Worm (Caenorhabditis elegans): ENCODE measurements around the gene cdh-3.

Gene cdh-3

ce11 chrIII:7763503-7763902, 9.3 kb upstream of the cdh-3 start, which contains the start of gene mtx-2:
mtx-2 (minus strand) TSS chrIII:7763603.
- TF ChIP-seq nhr-19 (GFP tag; conservative IDR thresholded peaks at IDR 0.05) (no peak), mab-9 (GFP tag; IDR thresholded peaks at IDR 0.05) (no peak), nhr-11 (tag; optimal IDR thresholded peaks at IDR 0.05) (no peak), isw-1 (GFP tag; IDR thresholded peaks at IDR 0.05) (no peak), ceh-8 (GFP tag; optimal IDR thresholded peaks at IDR 0.05) (no peak), aly-2 (tag; optimal IDR thresholded peaks at IDR 0.05) (no peak), mep-1 (tag; optimal IDR thresholded peaks at IDR 0.05) (no peak), C34B4.2 (tag; optimal IDR thresholded peaks at IDR 0.05) (no peak), blmp-1 (tag; optimal IDR thresholded peaks at IDR 0.05) (no peak), unc-62 (GFP tag; optimal IDR thresholded peaks at IDR 0.05) (no peak), ztf-11 (tag; optimal IDR thresholded peaks at IDR 0.05) (no peak), efl-1 (optimal IDR thresholded peaks at IDR 0.05) (no peak), efl-1 (GFP tag; optimal IDR thresholded peaks at IDR 0.05 in 1 of 2) (no peak), nhr-76 (tag; optimal IDR thresholded peaks at IDR 0.05) (no peak), nhr-12 (tag; optimal IDR thresholded peaks at IDR 0.05) (no peak), dpl-1 (GFP tag; optimal IDR thresholded peaks at IDR 0.05) (no peak)

ce11 chrIII:7762250-7762649, 8.0 kb upstream of the cdh-3 start:
- TF ChIP-seq fkh-10 (GFP tag; optimal IDR thresholded peaks at IDR 0.05) (no peak), lin-14 (GFP tag; optimal IDR thresholded peaks at IDR 0.05) (no peak), Y116A8C.19 (tag; optimal IDR thresholded peaks at IDR 0.05; ENCODE audit: borderline replicate concordance) (no peak), elt-2 (tag; optimal IDR thresholded peaks at IDR 0.05) (peak; percentile 87)

ce11 chrIII:7758562-7758961, 4.3 kb upstream of the cdh-3 start, which contains the start of gene pcp-1:
pcp-1 (plus strand) TSS chrIII:7758903.
- TF ChIP-seq lin-35 (GFP tag; optimal IDR thresholded peaks at IDR 0.05) (peak in 1 of 2 experiments; percentile 42), lin-14 (GFP tag; optimal IDR thresholded peaks at IDR 0.05) (peak; percentile 42), elt-2 (tag; optimal IDR thresholded peaks at IDR 0.05) (peak; percentile 97), mep-1 (tag; optimal IDR thresholded peaks at IDR 0.05) (no peak), nhr-20 (tag; optimal IDR thresholded peaks at IDR 0.05) (peak; percentile 9)

ce11 chrIII:7743183-7743582, 11.1 kb downstream of the cdh-3 start:
- no peak for TF ChIP-seq sox-4 (tag; optimal IDR thresholded peaks at IDR 0.05)
- TF ChIP-seq C34B4.2 (tag; optimal IDR thresholded peaks at IDR 0.05): no peak
- TF ChIP-seq snpc-4 (tag; optimal IDR thresholded peaks at IDR 0.05): no peak
- TF ChIP-seq ztf-4 (tag; optimal IDR thresholded peaks at IDR 0.05): no peak
- no peak for TF ChIP-seq nhr-76 (tag; optimal IDR thresholded peaks at IDR 0.05)
- no peak for TF ChIP-seq nhr-77 (tag; optimal IDR thresholded peaks at IDR 0.05)
- no peak for TF ChIP-seq nhr-237 (tag; optimal IDR thresholded peaks at IDR 0.05)
- no peak for TF ChIP-seq lsy-2 (tag; optimal IDR thresholded peaks at IDR 0.05)
- no peak for TF ChIP-seq efl-3 (GFP tag; optimal IDR thresholded peaks at IDR 0.05)

- TF ChIP-seq nhr-85 (tag): peak; percentile 65
- no peak for TF ChIP-seq rnt-1 (tag; optimal IDR thresholded peaks at IDR 0.05)
- peak; percentile 40 for TF ChIP-seq aly-2 (tag; optimal IDR thresholded peaks at IDR 0.05)
- no peak for TF ChIP-seq hpl-2 (GFP tag; optimal IDR thresholded peaks at IDR 0.05)
- TF ChIP-seq ztf-4 (tag; optimal IDR thresholded peaks at IDR 0.05): peak; percentile 40
These were observed 16.5 kb downstream of the cdh-3 start for ce11 chrIII:7737646-7738258.

- no peak for TF ChIP-seq vab-15 (tag; optimal IDR thresholded peaks at IDR 0.05)
- TF ChIP-seq zag-1 (tag; optimal IDR thresholded peaks at IDR 0.05): no peak
- TF ChIP-seq lin-15B (tag; optimal IDR thresholded peaks at IDR 0.05): no peak
- no peak for TF ChIP-seq nhr-19 (GFP tag; conservative IDR thresholded peaks at IDR 0.05)
- TF ChIP-seq fos-1 (tag; optimal IDR thresholded peaks at IDR 0.05): no peak
- no peak for TF ChIP-seq unc-130 (tag; optimal IDR thresholded peaks at IDR 0.05)
- TF ChIP-seq nhr-90 (tag; optimal IDR thresholded peaks at IDR 0.05; ENCODE audit: poor library complexity): no peak
- TF ChIP-seq nhr-76 (tag; optimal IDR thresholded peaks at IDR 0.05): no peak
- no peak for TF ChIP-seq fkh-8 (tag; optimal IDR thresholded peaks at IDR 0.05)
- no peak for TF ChIP-seq lsy-2 (tag; optimal IDR thresholded peaks at IDR 0.05)
- no peak for TF ChIP-seq mef-2 (tag; optimal IDR thresholded peaks at IDR 0.05)
- TF ChIP-seq ceh-63 (GFP tag; optimal IDR thresholded peaks at IDR 0.05): no peak
- TF ChIP-seq ztf-4 (tag; optimal IDR thresholded peaks at IDR 0.05): no peak
- no peak for TF ChIP-seq F16B12.6 (tag; optimal IDR thresholded peaks at IDR 0.05)
- no peak for TF ChIP-seq nhr-20 (tag; optimal IDR thresholded peaks at IDR 0.05)
- no peak for TF ChIP-seq dsc-1 (tag; optimal IDR thresholded peaks at IDR 0.05)
- no peak for TF ChIP-seq nhr-77 (tag; optimal IDR thresholded peaks at IDR 0.05)
These were observed 17.4 kb downstream of the cdh-3 start for ce11 chrIII:7736806-7737205.

Data from whole organism, L1 larva.